Worm (Caenorhabditis elegans) whole organism, L3 larva: ENCODE data around the gene str-207.

Source experiments
- ceh-16 ChIP-seq: sonication (generic microtip); optimal IDR thresholded peaks from 2 replicates; lab custom pipeline; 2017; ENCODE audit warnings: missing biosample characterization, missing genetic modification characterization
- egl-27 ChIP-seq: sonication (generic microtip); optimal IDR thresholded peaks from 4 replicates; lab custom pipeline; 2017; ENCODE audit warnings: missing biosample characterization, missing genetic modification reagents, missing genetic modification characterization
- egl-5 ChIP-seq: fragments of 150-350 bp; optimal IDR thresholded peaks from 2 replicates; lab custom pipeline; 2017; ENCODE audit warnings: missing biosample characterization, missing genetic modification reagents, missing genetic modification characterization, inconsistent platforms
- elt-1 ChIP-seq: fragments of 150-350 bp; optimal IDR thresholded peaks from 2 replicates; lab custom pipeline; 2014; ENCODE audit warnings: missing biosample characterization, missing genetic modification characterization
- mdl-1 ChIP-seq: fragments of 150-350 bp; optimal IDR thresholded peaks from 2 replicates; lab custom pipeline; 2014; ENCODE audit warnings: missing biosample characterization, missing genetic modification characterization
- nhr-76 ChIP-seq: fragments of 150-350 bp; sonication (generic microtip); optimal IDR thresholded peaks from 5 replicates; lab custom pipeline; 2014; ENCODE audit warnings: missing biosample characterization, missing genetic modification characterization
- pha-4 ChIP-seq: fragments of 150-350 bp; optimal IDR thresholded peaks from 2 replicates; lab custom pipeline; 2014; ENCODE audit warnings: missing biosample characterization, missing genetic modification reagents, missing genetic modification characterization
- unc-39 ChIP-seq: sonication (generic microtip); optimal IDR thresholded peaks from 4 replicates; lab custom pipeline; 2017; ENCODE audit warnings: missing biosample characterization, missing genetic modification characterization
- unc-62 ChIP-seq: fragments of 150-350 bp; sonication (generic microtip); optimal IDR thresholded peaks from 4 replicates; lab custom pipeline; 2014; ENCODE audit warnings: missing biosample characterization, missing genetic modification reagents, missing genetic modification characterization
- zag-1 ChIP-seq: fragments of 150-350 bp; optimal IDR thresholded peaks from 2 replicates; lab custom pipeline; 2014; ENCODE audit warnings: missing biosample characterization, missing genetic modification characterization

DNA sequence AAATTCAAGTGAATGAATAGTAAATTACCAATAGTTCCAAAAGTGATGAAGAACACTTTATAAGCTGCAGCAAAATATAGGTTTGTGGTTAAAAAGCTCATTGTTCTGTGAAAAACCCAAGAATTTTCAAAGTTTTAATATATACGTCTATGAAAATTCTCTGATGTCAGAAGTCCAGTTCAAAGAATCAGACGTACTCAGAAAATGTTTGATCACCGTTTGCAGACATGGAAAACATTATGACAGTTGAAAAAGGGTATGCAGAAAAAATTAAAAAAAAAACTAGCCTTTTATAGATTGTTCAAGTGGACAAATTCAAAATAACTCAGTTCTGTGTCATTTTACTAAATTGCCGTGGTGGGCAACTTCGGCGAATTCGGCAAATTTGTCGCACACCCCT, 23.1 kb downstream of the str-207 start, which contains the start of gene srsx-10:
- no peak for TF ChIP-seq mdl-1
- TF ChIP-seq unc-62, result no peak
- TF ChIP-seq pha-4 (tag; lab: Kevin White, UChicago), result no peak
- TF ChIP-seq nhr-76 (tag; lab: Kevin White, UChicago), result no peak
- no peak for TF ChIP-seq zag-1 (tag; lab: Kevin White, UChicago)
- no peak for TF ChIP-seq elt-1
- TF ChIP-seq ceh-16 (tag; lab: Kevin White, UChicago), result no peak
- no peak for TF ChIP-seq egl-5
- no peak for TF ChIP-seq egl-27 (tag; lab: Kevin White, UChicago)
- TF ChIP-seq unc-39 (tag; lab: Kevin White, UChicago), result no peak
